Fruit fly (Drosophila melanogaster) whole organism, wandering third instar larva: ENCODE measurements around the gene CG12607.

Experiments used
- Abd-B ChIP-seq: fragments of >200 bp; optimal IDR thresholded peaks from 2 replicates; lab custom pipeline; 2017; ENCODE audit warnings: missing biosample characterization, missing genetic modification characterization
- CrebA ChIP-seq: fragments of 200-800 bp; sonication (Bioruptor generic); optimal IDR thresholded peaks from 2 replicates; lab custom pipeline; 2016; ENCODE audit warnings: missing biosample characterization, mild to moderate bottlenecking, missing genetic modification characterization, borderline replicate concordance
- Dif ChIP-seq: fragments of 200-275, 200-300 bp; sonication (Bioruptor generic); optimal IDR thresholded peaks from 2 replicates; lab custom pipeline; 2018; ENCODE audit warnings: missing biosample characterization, missing genetic modification characterization; ENCODE audit not compliant: partially characterized antibody
- GATAd ChIP-seq: sonication (Bioruptor generic); optimal IDR thresholded peaks from 2 replicates; lab custom pipeline; 2016; ENCODE audit warnings: missing biosample characterization, missing genetic modification characterization
- Hnf4 ChIP-seq: fragments of 200-800 bp; sonication (Bioruptor generic); optimal IDR thresholded peaks from 2 replicates; lab custom pipeline; 2016; ENCODE audit warnings: missing biosample characterization, mild to moderate bottlenecking, missing genetic modification characterization
- Hr83 ChIP-seq: fragments of 200-300 bp; sonication (Bioruptor generic); optimal IDR thresholded peaks from 2 replicates; lab custom pipeline; 2016; ENCODE audit warnings: missing biosample characterization, mild to moderate bottlenecking, missing genetic modification characterization, moderate library complexity; ENCODE audit not compliant: poor library complexity, severe bottlenecking
- Jra ChIP-seq: sonication (Bioruptor generic); optimal IDR thresholded peaks from 2 replicates; lab custom pipeline; 2016; ENCODE audit warnings: missing biosample characterization, missing genetic modification characterization
- Myc ChIP-seq: fragments of >200 bp; optimal IDR thresholded peaks from 2 replicates; lab custom pipeline; 2017
- N ChIP-seq: fragments of >200 bp; optimal IDR thresholded peaks from 2 replicates; lab custom pipeline; 2018; ENCODE audit warnings: missing biosample characterization, missing external identifiers, missing genetic modification characterization
- OdsH ChIP-seq: fragments of 200-800 bp; sonication (Bioruptor generic); optimal IDR thresholded peaks from 2 replicates; lab custom pipeline; 2016; ENCODE audit warnings: missing biosample characterization, mild to moderate bottlenecking, missing genetic modification characterization
- Rel ChIP-seq, 2 experiments: fragments of 200-800 bp; sonication (Bioruptor generic) in 1 of 2; optimal IDR thresholded peaks; 2 replicates in 1 of 2; 3 replicates in 1 of 2; lab custom pipeline; 2016 to 2019; ENCODE audit warnings: mild to moderate bottlenecking in 2 of 2, missing biosample characterization in 2 of 2, missing genetic modification characterization in 2 of 2, moderate library complexity in 1 of 2
- Sp1 ChIP-seq: fragments of 200-800 bp; sonication (Bioruptor generic); optimal IDR thresholded peaks from 3 replicates; lab custom pipeline; 2019; ENCODE audit warnings: missing biosample characterization, mild to moderate bottlenecking, missing genetic modification characterization, moderate library complexity
- Vsx2 ChIP-seq: fragments of 200-300, 225-300 bp; sonication (Bioruptor generic); optimal IDR thresholded peaks from 2 replicates; lab custom pipeline; 2018; ENCODE audit warnings: missing biosample characterization, missing genetic modification characterization; ENCODE audit not compliant: partially characterized antibody
- br ChIP-seq: fragments of 200-800 bp; sonication (Bioruptor generic); optimal IDR thresholded peaks from 2 replicates; lab custom pipeline; 2016; ENCODE audit warnings: missing biosample characterization, missing genetic modification characterization
- brk ChIP-seq: fragments of 200-800 bp; sonication (Bioruptor generic); optimal IDR thresholded peaks from 2 replicates; lab custom pipeline; 2016; ENCODE audit warnings: missing biosample characterization, mild to moderate bottlenecking, missing genetic modification characterization
- dl ChIP-seq, 2 experiments: fragments of 175-275, 200-275 bp in 1 of 2; fragments of 200-275 bp in 1 of 2; sonication (Bioruptor generic); optimal IDR thresholded peaks; lab custom pipeline; 2018; ENCODE audit warnings: mild to moderate bottlenecking in 2 of 2, missing biosample characterization in 2 of 2, missing genetic modification characterization in 2 of 2, moderate library complexity in 2 of 2; ENCODE audit not compliant: partially characterized antibody in 2 of 2, insufficient read depth in 1 of 2
- dmrt93B ChIP-seq: fragments of 200-800 bp; sonication (Bioruptor generic); optimal IDR thresholded peaks from 2 replicates; lab custom pipeline; 2018; ENCODE audit warnings: missing biosample characterization, mild to moderate bottlenecking, missing genetic modification characterization
- dsf ChIP-seq: sonication (Bioruptor generic); optimal IDR thresholded peaks from 2 replicates; lab custom pipeline; 2016; ENCODE audit warnings: missing biosample characterization, missing genetic modification characterization, borderline replicate concordance
- ey ChIP-seq: fragments of 200-800 bp; sonication (Bioruptor generic); optimal IDR thresholded peaks from 2 replicates; lab custom pipeline; 2016; ENCODE audit warnings: missing biosample characterization, missing genetic modification characterization
- foxo ChIP-seq, 2 experiments: fragments of 200-800 bp; sonication (Bioruptor generic); optimal IDR thresholded peaks; 2 replicates in 1 of 2; 3 replicates in 1 of 2; lab custom pipeline; 2016 to 2017; ENCODE audit warnings: missing biosample characterization in 2 of 2, missing genetic modification characterization in 2 of 2
- fru ChIP-seq: fragments of 200-800 bp; sonication (Bioruptor generic); optimal IDR thresholded peaks from 3 replicates; lab custom pipeline; 2016; ENCODE audit warnings: missing biosample characterization, mild to moderate bottlenecking, missing genetic modification characterization
- h ChIP-seq: fragments of 200-800 bp; sonication (Bioruptor generic); optimal IDR thresholded peaks from 3 replicates; lab custom pipeline; 2016; ENCODE audit warnings: missing biosample characterization, mild to moderate bottlenecking, missing genetic modification characterization
- jim ChIP-seq: fragments of 175-275, 200-325 bp; sonication (Bioruptor generic); optimal IDR thresholded peaks from 2 replicates; lab custom pipeline; 2016; ENCODE audit warnings: missing biosample characterization, mild to moderate bottlenecking, missing genetic modification characterization
- lola ChIP-seq: fragments of >200 bp; optimal IDR thresholded peaks from 2 replicates; lab custom pipeline; 2017; ENCODE audit warnings: missing biosample characterization, missing genetic modification characterization
- pan ChIP-seq: fragments of >200 bp; optimal IDR thresholded peaks from 2 replicates; lab custom pipeline; 2017
- psq ChIP-seq: fragments of 200-800 bp; sonication (Bioruptor generic); optimal IDR thresholded peaks from 3 replicates; lab custom pipeline; 2017; ENCODE audit warnings: missing biosample characterization, mild to moderate bottlenecking, missing genetic modification characterization, moderate library complexity
- rgr ChIP-seq: fragments of 200-800 bp; sonication (Bioruptor generic); optimal IDR thresholded peaks from 3 replicates; lab custom pipeline; 2016; ENCODE audit warnings: missing biosample characterization, mild to moderate bottlenecking, missing genetic modification characterization
- sage ChIP-seq: fragments of 200-800 bp; sonication (Bioruptor generic); optimal IDR thresholded peaks from 2 replicates; lab custom pipeline; 2016; ENCODE audit warnings: missing biosample characterization, mild to moderate bottlenecking, missing genetic modification characterization
- sv ChIP-seq: fragments of 200-800 bp; sonication (Bioruptor generic); optimal IDR thresholded peaks from 3 replicates; lab custom pipeline; 2016; ENCODE audit warnings: missing biosample characterization, missing genetic modification characterization
- tai ChIP-seq: sonication (Bioruptor generic); optimal IDR thresholded peaks from 2 replicates; lab custom pipeline; 2016; ENCODE audit warnings: missing biosample characterization, missing genetic modification characterization
- usp ChIP-seq: fragments of >200 bp; optimal IDR thresholded peaks from 2 replicates; lab custom pipeline; 2017; ENCODE audit warnings: missing biosample characterization, missing genetic modification characterization
- woc ChIP-seq: sonication (Bioruptor generic); optimal IDR thresholded peaks from 2 replicates; lab custom pipeline; 2016; ENCODE audit warnings: missing biosample characterization, mild to moderate bottlenecking, missing genetic modification characterization

Gene CG12607

DNA sequence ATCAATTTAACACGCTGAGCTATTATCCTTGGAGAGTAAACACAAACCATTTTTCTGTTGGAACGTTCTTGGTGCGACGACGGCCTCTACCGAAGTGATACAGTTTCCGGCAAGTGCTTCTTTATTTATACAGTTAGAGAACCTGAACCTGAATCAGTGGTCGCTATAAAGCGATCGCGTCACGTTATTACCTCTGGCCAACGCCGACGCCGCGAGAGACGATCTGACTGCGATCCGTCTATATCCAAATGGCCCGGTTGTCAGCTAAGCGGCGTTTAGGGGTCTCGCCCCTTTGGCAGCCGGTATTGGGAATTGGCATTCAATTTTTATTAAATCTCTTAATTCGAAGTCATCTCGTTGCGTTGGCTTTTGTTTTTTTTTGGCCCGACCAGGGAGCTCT, 11.7 kb downstream of the CG12607 start, which contains the start of gene CG11345:
Gene CG11345, minus strand, starts transcription at position 101 of the 400 bp plus-strand sequence.
- TF ChIP-seq Sp1 = no peak
- no peak for TF ChIP-seq br
- no peak for TF ChIP-seq sage (GFP tag; lab: Kevin White, UChicago)
- TF ChIP-seq OdsH = no peak
- no peak for TF ChIP-seq Hr83 (GFP tag; lab: Kevin White, UChicago)
- no peak for TF ChIP-seq pan (lab: Kevin White, UChicago)
- TF ChIP-seq Vsx2 (GFP tag; lab: Kevin White, UChicago) = no peak
- TF ChIP-seq usp (GFP tag; lab: Kevin White, UChicago) = no peak
- no peak for TF ChIP-seq lola (GFP tag; lab: Kevin White, UChicago)
- no peak for TF ChIP-seq Abd-B (GFP tag; lab: Kevin White, UChicago)
- no peak for TF ChIP-seq tai (GFP tag; lab: Kevin White, UChicago)
- TF ChIP-seq CrebA = no peak
- TF ChIP-seq rgr = no peak
- no peak for TF ChIP-seq Myc (lab: Kevin White, UChicago)
- TF ChIP-seq Hnf4 (GFP tag; lab: Kevin White, UChicago) = no peak
- TF ChIP-seq Rel (GFP tag; optimal IDR thresholded peaks at IDR 0.05; lab: Kevin White, UChicago) = no peak
- no peak for TF ChIP-seq Rel (tag; optimal IDR thresholded peaks at IDR 0.05; lab: Kevin White, UChicago)
- no peak for TF ChIP-seq ey (GFP tag; lab: Kevin White, UChicago)
- no peak for TF ChIP-seq brk (GFP tag; lab: Kevin White, UChicago)
- no peak for TF ChIP-seq psq
- no peak for TF ChIP-seq Dif

DNA sequence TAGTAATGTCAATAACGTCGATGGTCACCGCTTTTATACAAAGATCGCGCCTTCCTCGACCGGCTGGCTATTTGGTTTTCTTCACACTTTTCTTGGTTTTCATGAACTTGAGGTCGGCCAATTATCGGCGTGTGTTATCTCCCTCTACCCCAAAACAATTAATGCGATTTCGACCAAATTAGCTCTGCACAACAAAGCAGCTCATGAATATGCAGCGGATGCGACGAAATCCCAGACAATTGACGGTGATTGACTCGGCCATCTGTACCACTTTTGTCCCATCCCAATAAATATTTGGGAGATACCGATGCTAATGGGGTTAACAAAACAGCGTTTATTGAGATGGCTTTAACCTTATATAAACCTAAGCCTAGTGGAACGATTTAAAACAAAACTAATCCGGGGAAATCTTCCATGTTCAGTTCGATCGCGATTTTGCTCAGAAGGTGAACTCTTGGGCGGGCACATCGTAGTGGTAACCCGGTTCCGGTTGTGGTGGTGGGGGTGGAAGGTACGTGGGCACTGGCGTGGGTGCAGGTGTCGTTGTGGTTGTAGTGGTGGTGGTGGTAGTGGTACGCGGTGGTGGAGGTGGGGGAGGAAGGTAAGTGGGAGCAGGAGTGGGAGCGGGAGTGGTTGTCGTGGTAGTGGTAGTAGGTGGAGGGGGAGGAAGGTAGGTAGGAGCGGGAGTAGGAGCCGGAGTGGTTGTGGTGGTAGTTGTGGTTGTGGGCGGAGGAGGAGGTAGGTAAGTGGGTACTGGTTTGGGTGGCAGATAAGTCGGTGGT, 14.1 kb downstream of the CG12607 start, which contains the start of gene CG15022:
Gene CG15022, minus strand, starts transcription at position 11 of the 782 bp plus-strand sequence.
- TF ChIP-seq foxo (GFP tag; optimal IDR thresholded peaks at IDR 0.05; lab: Kevin White, UChicago) (no peak), Vsx2 (GFP tag; lab: Kevin White, UChicago) (no peak), rgr (no peak), tai (GFP tag; lab: Kevin White, UChicago) (no peak), dl (GFP tag; optimal IDR thresholded peaks at IDR 0.05; lab: Kevin White, UChicago; ENCODE audit: insufficient read depth in 1 of 2, partially characterized antibody in 2 of 2) (no peak), dsf (no peak), fru (GFP tag; lab: Kevin White, UChicago) (no peak)

DNA sequence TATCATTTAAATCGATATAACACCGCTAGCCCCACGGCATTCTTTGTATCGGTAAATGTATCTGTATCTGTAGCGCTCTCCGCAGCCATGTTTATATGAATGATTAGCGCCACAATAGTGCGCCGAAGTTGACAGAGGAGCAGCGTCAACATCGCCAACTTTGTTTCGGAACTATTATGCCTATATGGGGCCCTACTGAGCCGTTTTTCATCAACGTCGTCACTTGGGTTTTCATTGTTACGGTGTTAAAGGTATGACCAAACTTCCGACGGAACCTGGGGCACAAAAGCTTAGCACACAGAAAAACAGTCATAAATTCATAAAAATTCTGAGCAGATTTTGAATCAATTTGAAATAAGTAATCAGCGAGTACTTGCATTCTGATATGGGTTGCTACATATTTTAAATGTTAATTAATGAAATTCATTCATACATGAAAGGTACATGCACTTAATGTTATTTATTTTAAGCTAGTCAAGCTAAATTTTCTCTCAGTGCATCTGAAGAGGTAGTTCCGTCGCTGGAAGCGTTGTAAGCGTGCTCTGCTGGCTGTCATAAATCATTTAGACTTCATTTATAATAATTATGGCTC, 15.2 kb downstream of the CG12607 start, which contains the start of gene CG15023:
Gene CG15023, minus strand, starts transcription at position 51 of the 592 bp plus-strand sequence.
- TF ChIP-seq ey (GFP tag; lab: Kevin White, UChicago) = no peak

DNA sequence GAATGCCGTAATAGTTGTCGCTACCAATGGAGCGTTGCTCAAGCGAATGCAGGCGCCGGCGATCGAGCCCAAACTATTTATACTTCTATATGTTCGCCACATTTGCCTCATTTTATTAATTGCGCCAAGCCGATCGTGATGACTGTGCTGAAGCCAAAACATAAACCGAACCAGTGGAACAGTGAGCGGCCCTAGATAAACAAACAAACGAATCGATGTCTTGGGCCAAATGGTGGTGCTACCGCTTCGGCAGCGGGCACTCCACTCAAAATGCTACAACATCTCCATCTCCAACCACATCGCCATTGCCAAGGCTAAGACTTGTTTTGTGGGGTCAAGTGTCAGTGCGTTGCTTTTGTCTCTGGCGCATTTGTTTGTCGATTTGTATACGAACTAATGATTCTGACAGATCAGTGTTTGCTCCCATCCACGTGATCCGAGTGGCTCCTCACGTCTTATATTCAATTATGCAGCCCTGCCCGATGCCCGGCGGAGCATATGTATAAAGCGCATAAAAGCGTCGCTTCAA, 17.5 kb downstream of the CG12607 start, which contains the start of gene CG15024:
Gene CG15024, minus strand, starts transcription at position 51 of the 529 bp plus-strand sequence.
- TF ChIP-seq dmrt93B (GFP tag; lab: Kevin White, UChicago) (no peak), jim (no peak), Jra (no peak), Hr83 (GFP tag; lab: Kevin White, UChicago) (no peak), rgr (no peak), Abd-B (GFP tag; lab: Kevin White, UChicago) (no peak), psq (no peak), ey (GFP tag; lab: Kevin White, UChicago) (no peak), sv (no peak), GATAd (no peak), lola (GFP tag; lab: Kevin White, UChicago) (no peak), CrebA (no peak), Myc (lab: Kevin White, UChicago) (no peak), woc (GFP tag; lab: Kevin White, UChicago) (no peak), h (no peak), N (no peak)
